Worm (Caenorhabditis elegans): ENCODE measurements around the gene C32A9.1.
A peak's percentile ranks its signal among the peaks of the same experiment; 100 is the strongest.

C32A9.1 gene

DNA sequence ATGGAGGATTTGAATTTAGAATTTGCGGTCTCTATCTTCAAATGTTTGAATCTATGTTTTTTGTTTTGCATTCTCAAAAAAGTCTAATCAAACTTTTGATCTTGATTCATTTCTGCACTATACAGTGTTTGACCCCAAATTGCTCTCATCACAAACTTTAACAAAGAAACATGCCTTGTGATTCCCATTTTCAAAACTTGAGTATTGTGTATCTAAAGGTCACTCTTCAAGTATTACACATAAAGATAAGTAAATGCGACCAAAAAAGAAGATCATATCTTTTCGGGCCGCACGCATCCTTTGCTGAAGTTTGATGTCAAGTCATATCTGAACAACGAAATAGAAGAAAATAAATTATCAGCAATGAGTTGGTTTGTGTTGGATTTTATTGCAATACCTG, 42.0 kb upstream of the C32A9.1 start:
- TF ChIP-seq die-1 (tag; optimal IDR thresholded peaks at IDR 0.05) (no peak), B0336.3 (GFP tag; IDR thresholded peaks at IDR 0.05) (no peak), ama-1 (optimal IDR thresholded peaks at IDR 0.05) (no peak), ama-1 (GFP tag; optimal IDR thresholded peaks at IDR 0.05) (no peak), cebp-1 (GFP tag; IDR thresholded peaks at IDR 0.05) (no peak), cebp-1 (tag; optimal IDR thresholded peaks at IDR 0.05) (no peak), dpl-1 (GFP tag; optimal IDR thresholded peaks at IDR 0.05) (no peak), lin-54 (GFP tag; optimal IDR thresholded peaks at IDR 0.05) (no peak), madf-10 (tag; optimal IDR thresholded peaks at IDR 0.05) (no peak), F23B12.7 (tag; optimal IDR thresholded peaks at IDR 0.05; ENCODE audit: insufficient read depth) (no peak), athp-1 (tag; optimal IDR thresholded peaks at IDR 0.05) (no peak), bed-2 (GFP tag; IDR thresholded peaks at IDR 0.05) (no peak), gei-17 (GFP tag; optimal IDR thresholded peaks at IDR 0.05) (no peak), hrde-1 (tag; optimal IDR thresholded peaks at IDR 0.05; ENCODE audit: borderline replicate concordance) (no peak), chd-7 (tag; optimal IDR thresholded peaks at IDR 0.05) (no peak), unc-62 (GFP tag; optimal IDR thresholded peaks at IDR 0.05) (no peak), F52B5.7 (tag; optimal IDR thresholded peaks at IDR 0.05) (no peak), nhr-80 (tag; optimal IDR thresholded peaks at IDR 0.05) (no peak)

DNA sequence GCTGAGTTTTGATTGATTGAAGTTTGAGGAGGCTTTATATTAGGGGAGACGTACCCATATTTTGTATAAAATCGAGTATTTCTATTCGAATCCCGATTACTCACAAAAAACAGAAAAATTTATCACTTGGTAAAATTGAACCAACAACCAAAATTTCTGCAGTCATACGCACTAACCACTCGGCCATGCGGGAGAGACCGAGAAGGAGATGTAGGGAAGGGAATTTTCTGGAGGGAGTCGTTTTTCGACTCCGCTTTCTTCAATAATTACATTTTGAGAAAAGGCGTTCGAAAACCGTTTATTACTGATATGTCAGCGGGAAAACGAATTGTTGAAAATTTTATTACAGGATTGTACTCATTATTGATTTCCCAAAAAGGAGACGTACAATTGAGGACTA, 39.0 kb upstream of the C32A9.1 start:
- peak; percentile 35 for TF ChIP-seq rpc-1 (optimal IDR thresholded peaks at IDR 0.05)
- TF ChIP-seq rpc-1 (tag; optimal IDR thresholded peaks at IDR 0.05) = peak; percentile 62
- 0 out of 2 replicates have a peak, but pooled peaks have one; percentile 62 for TF ChIP-seq cebp-2 (GFP tag; IDR thresholded peaks at IDR 0.05)
- peak; percentile 58 for TF ChIP-seq B0261.1 (tag; optimal IDR thresholded peaks at IDR 0.05)
- TF ChIP-seq mcd-1 (GFP tag; IDR thresholded peaks at IDR 0.05) = 0 out of 2 replicates have a peak, but pooled peaks have one; percentile 14
- TF ChIP-seq nhr-120 (GFP tag; IDR thresholded peaks at IDR 0.05) = 0 out of 2 replicates have a peak, but pooled peaks have one; percentile 58
- TF ChIP-seq lin-26 (GFP tag; IDR thresholded peaks at IDR 0.05) = peak; percentile 88
- TF ChIP-seq egl-44 (GFP tag; IDR thresholded peaks at IDR 0.05) = 0 out of 2 replicates have a peak, but pooled peaks have one; percentile 4
- TF ChIP-seq tbp1 (GFP tag; optimal IDR thresholded peaks at IDR 0.05) = peak; percentile 85
- TF ChIP-seq ztf-25 (GFP tag; IDR thresholded peaks at IDR 0.05) = peak; percentile 57; the same call in 1 of the 2 replicates
- TF ChIP-seq ceh-100 (GFP tag; IDR thresholded peaks at IDR 0.05) = peak; percentile 31; the same call in 1 of the 2 replicates
- peak; percentile 61 for TF ChIP-seq rcor-1 (GFP tag; IDR thresholded peaks at IDR 0.05)

DNA sequence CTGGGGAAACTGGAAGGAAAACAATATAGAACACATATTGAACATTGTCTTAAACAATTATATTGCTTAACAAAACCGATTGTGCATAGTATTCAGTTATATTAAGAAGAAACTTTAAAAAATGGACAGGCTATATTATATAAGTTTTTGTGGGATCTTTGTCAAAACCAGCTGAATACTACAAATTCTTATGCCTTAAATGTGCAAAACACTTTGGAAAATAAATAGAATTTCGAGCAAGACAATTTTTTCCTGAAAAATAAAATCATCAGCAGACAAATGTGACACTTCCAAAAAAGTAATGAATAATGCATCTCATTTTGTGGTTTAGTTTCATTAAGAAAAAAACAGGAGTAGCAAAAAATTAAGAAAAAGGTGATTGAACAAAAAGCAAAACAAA, 37.5 kb upstream of the C32A9.1 start:
- TF ChIP-seq zfh-2 (GFP tag; conservative IDR thresholded peaks at IDR 0.05) (no peak), repo-1 (tag; optimal IDR thresholded peaks at IDR 0.05) (no peak), lag-1 (GFP tag; IDR thresholded peaks at IDR 0.05) (no peak)

- TF ChIP-seq dpl-1 (GFP tag; optimal IDR thresholded peaks at IDR 0.05) (no peak), aptf-3 (GFP tag; IDR thresholded peaks at IDR 0.05) (no peak)
These were observed 25.7 kb upstream of the C32A9.1 start, which contains the start of gene npr-6 for ce11 chrX:10285634-10286033. npr-6 (minus strand) TSS chrX:10285734.

ce11 chrX:10279299-10279698, 19.4 kb upstream of the C32A9.1 start, which contains the start of gene slc-9B.1:
slc-9B.1 (plus strand) TSS chrX:10279599.
- no peak for TF ChIP-seq B0336.3 (GFP tag; IDR thresholded peaks at IDR 0.05)
- TF ChIP-seq Y79H2A.3 (GFP tag; conservative IDR thresholded peaks at IDR 0.05) = no peak
- no peak for TF ChIP-seq somi-1 (GFP tag; optimal IDR thresholded peaks at IDR 0.05)
- no peak for TF ChIP-seq ceh-40 (GFP tag; IDR thresholded peaks at IDR 0.05)
- TF ChIP-seq lag-1 (GFP tag; IDR thresholded peaks at IDR 0.05) = no peak
- TF ChIP-seq K11D2.4 (GFP tag; IDR thresholded peaks at IDR 0.05) = no peak
- no peak for TF ChIP-seq mxl-1 (tag; optimal IDR thresholded peaks at IDR 0.05)
- TF ChIP-seq lin-26 (GFP tag; IDR thresholded peaks at IDR 0.05) = no peak
- no peak for TF ChIP-seq hlh-26 (GFP tag; conservative IDR thresholded peaks at IDR 0.05)
- TF ChIP-seq Y67H2A.10 (GFP tag; conservative IDR thresholded peaks at IDR 0.05) = no peak
- no peak for TF ChIP-seq C06A6.2 (GFP tag; conservative IDR thresholded peaks at IDR 0.05)
